Fruit fly (Drosophila melanogaster) whole organism, embryonic: ENCODE measurements around the gene CG10866.

Source experiments
- B-H1 ChIP-seq: fragments of 200-800 bp; sonication (Bioruptor generic); IDR thresholded peaks from 3 replicates; pipeline ENCODE4 v1.3.6; 2022; ENCODE audit warnings: missing biosample characterization, missing genetic modification characterization
- CG11093 ChIP-seq: fragments of 200-800 bp; sonication (Bioruptor generic); IDR thresholded peaks from 3 replicates; pipeline ENCODE4 v1.3.6; 2022; ENCODE audit warnings: missing biosample characterization, missing genetic modification characterization
- CG11695 ChIP-seq: fragments of 200-800 bp; sonication (Bioruptor generic); IDR thresholded peaks from 3 replicates; pipeline ENCODE4 v1.3.6; 2022; ENCODE audit warnings: missing biosample characterization, missing genetic modification characterization
- CG12236 ChIP-seq: fragments of 200-800 bp; sonication (Bioruptor generic); optimal IDR thresholded peaks from 2 replicates; lab custom pipeline; 2016; ENCODE audit warnings: missing biosample characterization, missing genetic modification characterization
- CG13296 ChIP-seq: fragments of 200-800 bp; sonication (Bioruptor generic); optimal IDR thresholded peaks from 3 replicates; lab custom pipeline; 2018; ENCODE audit warnings: missing biosample characterization, mild to moderate bottlenecking, missing genetic modification characterization
- CG13624 ChIP-seq: fragments of 200-800 bp; sonication (Bioruptor generic); optimal IDR thresholded peaks from 2 replicates; lab custom pipeline; 2016; ENCODE audit warnings: missing biosample characterization, missing genetic modification characterization
- CG15011 ChIP-seq: fragments of 200-800 bp; sonication (Bioruptor generic); optimal IDR thresholded peaks from 3 replicates; lab custom pipeline; 2018; ENCODE audit warnings: missing biosample characterization, mild to moderate bottlenecking, missing genetic modification characterization
- CG16813 ChIP-seq: fragments of 200-800 bp; sonication (Bioruptor generic); IDR thresholded peaks from 3 replicates; pipeline ENCODE4 v1.3.6; 2022; ENCODE audit warnings: missing biosample characterization, missing genetic modification characterization; ENCODE audit not compliant: partially characterized antibody
- CG17912 ChIP-seq: fragments of 200-800 bp; sonication (Bioruptor generic); optimal IDR thresholded peaks from 2 replicates; lab custom pipeline; 2018; ENCODE audit warnings: missing biosample characterization, mild to moderate bottlenecking, missing genetic modification characterization
- CG30403 ChIP-seq: fragments of 200-800 bp; sonication (Bioruptor generic); optimal IDR thresholded peaks from 3 replicates; lab custom pipeline; 2016; ENCODE audit warnings: missing biosample characterization, missing genetic modification characterization
- CG3726 ChIP-seq: fragments of 200-800 bp; sonication (Bioruptor generic); IDR thresholded peaks from 3 replicates; pipeline ENCODE4, ENCODE4 v1.3.6; 2022; ENCODE audit warnings: missing biosample characterization, missing genetic modification characterization
- CG5953 ChIP-seq: fragments of 200-800 bp; sonication (Bioruptor generic); IDR thresholded peaks from 2 replicates; pipeline ENCODE4 v1.3.6; 2022; ENCODE audit warnings: missing biosample characterization, missing genetic modification characterization
- CG6683 ChIP-seq: fragments of 200-800 bp; sonication (Bioruptor generic); optimal IDR thresholded peaks from 2 replicates; lab custom pipeline; 2017; ENCODE audit warnings: missing biosample characterization, mild to moderate bottlenecking, missing genetic modification characterization, missing genetic modification reagents
- CG7839 ChIP-seq: fragments of 200-800 bp; sonication (Bioruptor generic); optimal IDR thresholded peaks from 3 replicates; lab custom pipeline; 2018; ENCODE audit warnings: missing biosample characterization, mild to moderate bottlenecking, missing genetic modification characterization, moderate library complexity
- CG7928 ChIP-seq: fragments of 200-800 bp; sonication (Bioruptor generic); optimal IDR thresholded peaks from 2 replicates; lab custom pipeline; 2017; ENCODE audit warnings: missing biosample characterization, mild to moderate bottlenecking, missing genetic modification characterization
- CG8359 ChIP-seq: fragments of 200-800 bp; sonication (Bioruptor generic); optimal IDR thresholded peaks from 2 replicates; lab custom pipeline; 2017; ENCODE audit warnings: missing biosample characterization, mild to moderate bottlenecking, missing genetic modification characterization, borderline replicate concordance
- CG8388 ChIP-seq: fragments of 200-800 bp; sonication (Bioruptor generic); optimal IDR thresholded peaks from 2 replicates; lab custom pipeline; 2019; ENCODE audit warnings: missing biosample characterization, mild to moderate bottlenecking, missing genetic modification characterization, moderate library complexity
- D ChIP-seq, 2 experiments: fragments of 200-800 bp in 1 of 2; fragments of >200 bp in 1 of 2; sonication (Bioruptor generic) in 1 of 2; optimal IDR thresholded peaks; 2 replicates in 1 of 2; 3 replicates in 1 of 2; lab custom pipeline; 2017; ENCODE audit warnings: mild to moderate bottlenecking in 1 of 2, missing biosample characterization in 1 of 2, missing genetic modification characterization in 1 of 2, missing genetic modification reagents in 1 of 2
- Deaf1 ChIP-seq: fragments of 200-800 bp; optimal IDR thresholded peaks from 3 replicates; lab custom pipeline; 2019; ENCODE audit warnings: missing biosample characterization, mild to moderate bottlenecking, missing genetic modification characterization, moderate library complexity
- Dip2 ChIP-seq: fragments of 200-800 bp; sonication (Bioruptor generic); IDR thresholded peaks from 2 replicates; pipeline ENCODE4 v1.3.6; 2022; ENCODE audit warnings: missing biosample characterization, missing genetic modification characterization
- Drgx ChIP-seq: fragments of 200-800 bp; sonication (Bioruptor generic); IDR thresholded peaks from 2 replicates; pipeline ENCODE4 v1.3.6; 2022; ENCODE audit warnings: missing biosample characterization, missing genetic modification characterization
- Lhr ChIP-seq: fragments of 200-800 bp; sonication (Bioruptor generic); optimal IDR thresholded peaks from 3 replicates; lab custom pipeline; 2017; ENCODE audit warnings: mild to moderate bottlenecking, missing biosample characterization, missing genetic modification reagents, missing genetic modification characterization
- MBD-R2 ChIP-seq: fragments of 200-800 bp; sonication (Bioruptor generic); IDR thresholded peaks from 2 replicates; pipeline ENCODE4 v1.3.6; 2022; ENCODE audit warnings: missing biosample characterization, missing genetic modification characterization
- Mrtf ChIP-seq: fragments of 200-800 bp; sonication (Bioruptor generic); IDR thresholded peaks from 3 replicates; pipeline ENCODE4 v1.3.6; 2022; ENCODE audit warnings: missing biosample characterization, missing genetic modification characterization
- Stat92E ChIP-seq, 3 experiments: fragments of >200 bp in 2 of 3; fragments of 200-800 bp in 1 of 3; sonication (Bioruptor generic) in 1 of 3; optimal IDR thresholded peaks; 2 replicates each; lab custom pipeline; 2017 to 2019; ENCODE audit warnings: missing biosample characterization in 3 of 3, missing genetic modification characterization in 3 of 3, mild to moderate bottlenecking in 1 of 3, moderate library complexity in 1 of 3
- abd-A ChIP-seq: fragments of 200-800 bp; sonication (Bioruptor generic); optimal IDR thresholded peaks from 3 replicates; lab custom pipeline; 2019; ENCODE audit warnings: missing biosample characterization, mild to moderate bottlenecking, missing genetic modification characterization, moderate library complexity
- btn ChIP-seq: fragments of 200-800 bp; sonication (Bioruptor generic); optimal IDR thresholded peaks from 2 replicates; lab custom pipeline; 2016; ENCODE audit warnings: missing biosample characterization, missing genetic modification characterization
- crc ChIP-seq: fragments of 200-800 bp; sonication (Bioruptor generic); optimal IDR thresholded peaks from 2 replicates; lab custom pipeline; 2016; ENCODE audit warnings: missing biosample characterization, missing genetic modification characterization
- crp ChIP-seq, 2 experiments: fragments of 200-800 bp; sonication (Bioruptor generic); optimal IDR thresholded peaks; 2 replicates in 1 of 2; 3 replicates in 1 of 2; lab custom pipeline; 2017; ENCODE audit warnings: missing biosample characterization in 2 of 2, missing genetic modification characterization in 2 of 2, mild to moderate bottlenecking in 1 of 2, moderate library complexity in 1 of 2
- dati ChIP-seq: fragments of 200-800 bp; sonication (Bioruptor generic); IDR thresholded peaks from 2 replicates; pipeline ENCODE4 v1.3.6; 2022; ENCODE audit warnings: missing biosample characterization, missing genetic modification characterization
- dmrt99B ChIP-seq: fragments of 200-800 bp; sonication (Bioruptor generic); optimal IDR thresholded peaks from 2 replicates; lab custom pipeline; 2018; ENCODE audit warnings: missing biosample characterization, mild to moderate bottlenecking, missing genetic modification characterization, moderate library complexity
- ewg ChIP-seq: fragments of 200-800 bp; sonication (Bioruptor generic); optimal IDR thresholded peaks from 3 replicates; lab custom pipeline; 2017; ENCODE audit warnings: mild to moderate bottlenecking, missing biosample characterization, missing genetic modification reagents, missing genetic modification characterization
- gcm ChIP-seq: fragments of 200-800 bp; sonication (Bioruptor generic); optimal IDR thresholded peaks from 2 replicates; lab custom pipeline; 2019; ENCODE audit warnings: missing biosample characterization, mild to moderate bottlenecking, missing genetic modification characterization, moderate library complexity
- grn ChIP-seq: fragments of 200-800 bp; sonication (Bioruptor generic); optimal IDR thresholded peaks from 3 replicates; lab custom pipeline; 2017; ENCODE audit warnings: missing biosample characterization, missing genetic modification characterization
- gt ChIP-seq: fragments of 200-800 bp; sonication (Bioruptor generic); IDR thresholded peaks from 2 replicates; pipeline ENCODE4 v1.3.6; 2022; ENCODE audit warnings: missing biosample characterization, missing genetic modification characterization
- jigr1 ChIP-seq: fragments of 200-800 bp; sonication (Bioruptor generic); IDR thresholded peaks from 3 replicates; pipeline ENCODE4 v1.3.6; 2022; ENCODE audit warnings: missing biosample characterization, missing genetic modification characterization
- kni ChIP-seq: fragments of 200-800 bp; sonication (Bioruptor generic); optimal IDR thresholded peaks from 3 replicates; lab custom pipeline; 2017; ENCODE audit warnings: mild to moderate bottlenecking, missing biosample characterization, missing genetic modification reagents, missing genetic modification characterization
- luna ChIP-seq: fragments of 200-800 bp; sonication (Bioruptor generic); optimal IDR thresholded peaks from 2 replicates; lab custom pipeline; 2016; ENCODE audit warnings: missing biosample characterization, missing genetic modification characterization
- mld ChIP-seq: fragments of 200-800 bp; sonication (Bioruptor generic); IDR thresholded peaks from 3 replicates; pipeline ENCODE4 v1.3.6; 2022; ENCODE audit warnings: missing biosample characterization, missing genetic modification characterization; ENCODE audit not compliant: partially characterized antibody
- pnt ChIP-seq: fragments of 200-800 bp; sonication (Bioruptor generic); optimal IDR thresholded peaks from 3 replicates; lab custom pipeline; 2016; ENCODE audit warnings: missing biosample characterization, missing genetic modification characterization
- psq ChIP-seq: fragments of 200-800 bp; sonication (Bioruptor generic); optimal IDR thresholded peaks from 2 replicates; lab custom pipeline; 2017; ENCODE audit warnings: missing biosample characterization, missing genetic modification characterization
- pzg ChIP-seq: fragments of 200-800 bp; sonication (Bioruptor generic); optimal IDR thresholded peaks from 3 replicates; lab custom pipeline; 2018; ENCODE audit warnings: missing biosample characterization, mild to moderate bottlenecking, missing genetic modification characterization, moderate library complexity
- ranshi ChIP-seq: fragments of 200-800 bp; sonication (Bioruptor generic); IDR thresholded peaks from 2 replicates; pipeline ENCODE4 v1.3.6; 2022; ENCODE audit warnings: missing biosample characterization, missing genetic modification characterization
- ro ChIP-seq: fragments of 200-800 bp; sonication (Bioruptor generic); IDR thresholded peaks from 2 replicates; pipeline ENCODE4 v1.3.6; 2022; ENCODE audit warnings: missing biosample characterization, missing genetic modification characterization
- sim ChIP-seq: fragments of 200-800 bp; sonication (Bioruptor generic); IDR thresholded peaks from 2 replicates; pipeline ENCODE4 v1.3.6; 2022; ENCODE audit warnings: missing biosample characterization, missing genetic modification characterization
- tgo ChIP-seq: fragments of 200-800 bp; sonication (Bioruptor generic); IDR thresholded peaks from 3 replicates; pipeline ENCODE4 v1.3.6; 2022; ENCODE audit warnings: missing biosample characterization, missing genetic modification characterization
- toy ChIP-seq: fragments of 200-800 bp; sonication (Bioruptor generic); IDR thresholded peaks from 2 replicates; pipeline ENCODE4 v1.3.6; 2022; ENCODE audit warnings: missing biosample characterization, missing genetic modification characterization
- vfl ChIP-seq: fragments of 200-800 bp; sonication (Bioruptor generic); optimal IDR thresholded peaks from 2 replicates; lab custom pipeline; 2016; ENCODE audit warnings: missing biosample characterization, missing genetic modification characterization
- zen2 ChIP-seq: fragments of 200-800 bp; sonication (Bioruptor generic); IDR thresholded peaks from 3 replicates; pipeline ENCODE4 v1.3.6; 2022; ENCODE audit warnings: missing biosample characterization, missing genetic modification characterization; ENCODE audit not compliant: partially characterized antibody

CG10866 gene

DNA sequence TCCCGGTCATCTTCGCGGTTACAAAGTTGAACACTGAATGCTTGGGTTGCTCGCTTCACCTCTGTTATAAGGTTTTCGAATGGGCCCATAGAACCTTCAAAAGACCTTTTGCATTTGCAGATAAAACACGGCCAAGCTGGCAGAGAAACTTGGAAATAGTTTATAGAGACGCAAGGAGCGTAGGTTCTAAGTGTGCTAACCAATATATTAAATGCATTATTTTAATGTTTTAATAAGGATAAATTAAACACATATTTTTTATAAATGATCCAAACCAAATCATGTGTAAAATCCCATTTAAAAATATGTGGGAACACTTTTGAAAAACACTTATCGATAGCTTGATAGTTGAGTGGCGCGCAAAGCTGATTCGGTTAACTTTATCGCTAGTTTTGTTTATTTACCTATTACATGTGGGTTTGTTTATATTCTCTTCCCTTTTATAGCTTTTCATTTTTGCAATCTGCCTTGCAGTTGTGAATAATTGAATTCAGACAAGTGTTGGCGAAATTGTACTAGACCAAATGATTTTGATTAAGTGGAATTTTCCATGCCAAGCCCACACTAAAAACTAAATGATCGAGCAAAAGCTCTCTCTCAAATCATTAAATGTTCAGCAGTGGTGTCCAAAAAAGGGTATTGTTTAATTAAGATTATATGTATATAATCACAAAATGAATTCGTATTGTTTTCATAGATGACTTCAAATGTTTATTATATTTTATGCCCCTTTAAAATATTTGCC is 2.5 kb upstream of the CG10866 start, which contains the start of gene CG12766 (continued):
- TF ChIP-seq sim (no peak), dmrt99B (no peak), CG30403 (GFP tag; lab: Kevin White, UChicago) (no peak), Mrtf (GFP tag; lab: Robert Waterston, UW) (no peak), CG8388 (GFP tag; lab: Kevin White, UChicago) (no peak), CG15011 (GFP tag; lab: Kevin White, UChicago) (no peak), gt (no peak), psq (GFP tag; lab: Kevin White, UChicago) (no peak), MBD-R2 (GFP tag; lab: Robert Waterston, UW) (peak; percentile 23; the same call in 1 of the 2 replicates), CG6683 (no peak), CG11695 (GFP tag; lab: Robert Waterston, UW) (0 out of 3 replicates have a peak, but pooled peaks have one; percentile 19), mld (GFP tag; lab: Robert Waterston, UW) (no peak), zen2 (GFP tag; lab: Robert Waterston, UW) (0 out of 3 replicates have a peak, but pooled peaks have one; percentile 47), CG17912 (no peak), CG13624 (GFP tag; lab: Kevin White, UChicago) (no peak), luna (no peak), kni (GFP tag; lab: Kevin White, UChicago) (no peak), CG8359 (no peak), pzg (peak; percentile 7), ro (no peak), grn (GFP tag; lab: Kevin White, UChicago) (no peak), CG7928 (GFP tag; lab: Kevin White, UChicago) (no peak), crc (GFP tag; lab: Kevin White, UChicago) (no peak), vfl (GFP tag; lab: Kevin White, UChicago) (no peak), B-H1 (GFP tag; lab: Robert Waterston, UW) (no peak), tgo (peak; percentile 23; the same call in 1 of the 3 replicates), pnt (GFP tag; lab: Kevin White, UChicago) (no peak), CG7839 (peak; percentile 30), btn (no peak), toy (GFP tag; lab: Robert Waterston, UW) (no peak), crp (GFP tag; optimal IDR thresholded peaks at IDR 0.05; lab: Kevin White, UChicago) (no peak), D (optimal IDR thresholded peaks at IDR 0.05; lab: Kevin White, UChicago) (no peak), D (GFP tag; optimal IDR thresholded peaks at IDR 0.05; lab: Kevin White, UChicago) (no peak), CG5953 (GFP tag; lab: Robert Waterston, UW) (no peak), Deaf1 (tag; lab: Kevin White, UChicago) (no peak), abd-A (tag; lab: Kevin White, UChicago) (no peak), CG13296 (GFP tag; lab: Kevin White, UChicago) (peak; percentile 5), jigr1 (GFP tag; lab: Robert Waterston, UW) (no peak), CG12236 (no peak), Stat92E (GFP tag; optimal IDR thresholded peaks at IDR 0.05; lab: Kevin White, UChicago) (no peak), CG16813 (GFP tag; lab: Robert Waterston, UW) (no peak), ranshi (GFP tag; lab: Robert Waterston, UW) (no peak), Lhr (no peak), Dip2 (GFP tag; lab: Robert Waterston, UW) (no peak), CG11093 (GFP tag; lab: Robert Waterston, UW) (no peak), gcm (GFP tag; lab: Kevin White, UChicago) (no peak), CG3726 (no peak), Drgx (0 out of 2 replicates have a peak, but pooled peaks have one; percentile 28), ewg (no peak), dati (GFP tag; lab: Robert Waterston, UW) (no peak)
